Worm (Caenorhabditis elegans) whole organism, L2 larva: ENCODE data around the gene nhr-235.

Source experiments
- ama-1 ChIP-seq: fragments of 150-350 bp; optimal IDR thresholded peaks from 2 replicates; lab custom pipeline; 2018; ENCODE audit warnings: inconsistent platforms
- blmp-1 ChIP-seq: sonication (generic microtip); optimal IDR thresholded peaks from 2 replicates; lab custom pipeline; 2017; ENCODE audit warnings: missing genetic modification characterization, mild to moderate bottlenecking, missing compliant biosample characterization, antibody characterized with exemption, moderate library complexity; ENCODE audit not compliant: insufficient read depth
- elt-3 ChIP-seq: sonication (generic microtip); optimal IDR thresholded peaks from 2 replicates; lab custom pipeline; 2017; ENCODE audit warnings: missing biosample characterization, missing genetic modification characterization
- fos-1 ChIP-seq: fragments of 150-350 bp; optimal IDR thresholded peaks from 2 replicates; lab custom pipeline; 2014; ENCODE audit warnings: missing biosample characterization, missing genetic modification characterization
- lin-39 ChIP-seq: fragments of 150-350 bp; optimal IDR thresholded peaks from 2 replicates; lab custom pipeline; 2014; ENCODE audit warnings: missing biosample characterization, missing genetic modification reagents, missing genetic modification characterization
- mdl-1 ChIP-seq, 2 experiments: fragments of 150-350 bp in 1 of 2; sonication (generic microtip) in 1 of 2; optimal IDR thresholded peaks; 2 replicates each; lab custom pipeline; 2017; ENCODE audit warnings: missing biosample characterization in 2 of 2, missing genetic modification characterization in 2 of 2
- nhr-21 ChIP-seq: fragments of 150-350 bp; optimal IDR thresholded peaks from 2 replicates; lab custom pipeline; 2014; ENCODE audit warnings: missing biosample characterization, missing genetic modification characterization
- nhr-25 ChIP-seq: fragments of 150-350 bp; sonication (generic microtip); optimal IDR thresholded peaks from 3 replicates; lab custom pipeline; 2014; ENCODE audit warnings: missing biosample characterization, missing genetic modification characterization
- nhr-77 ChIP-seq: fragments of 150-350 bp; optimal IDR thresholded peaks from 2 replicates; lab custom pipeline; 2014; ENCODE audit warnings: missing biosample characterization, missing genetic modification characterization
- peb-1 ChIP-seq: fragments of 150-350 bp; optimal IDR thresholded peaks from 2 replicates; lab custom pipeline; 2014; ENCODE audit warnings: missing biosample characterization, missing genetic modification characterization
- skn-1 ChIP-seq: sonication (generic microtip); optimal IDR thresholded peaks from 2 replicates; lab custom pipeline; 2017; ENCODE audit warnings: missing biosample characterization, missing genetic modification characterization
- sma-9 ChIP-seq, 2 experiments: fragments of 150-350 bp in 1 of 2; sonication (generic microtip) in 1 of 2; optimal IDR thresholded peaks; 2 replicates each; lab custom pipeline; 2014 to 2016; ENCODE audit warnings: missing genetic modification characterization in 2 of 2, mild to moderate bottlenecking in 1 of 2, missing biosample characterization in 1 of 2, missing compliant biosample characterization in 1 of 2, missing genetic modification reagents in 1 of 2, moderate library complexity in 1 of 2
- snpc-4 ChIP-seq: fragments of 150-350 bp; optimal IDR thresholded peaks from 2 replicates; lab custom pipeline; 2014; ENCODE audit warnings: missing biosample characterization, missing genetic modification characterization

DNA sequence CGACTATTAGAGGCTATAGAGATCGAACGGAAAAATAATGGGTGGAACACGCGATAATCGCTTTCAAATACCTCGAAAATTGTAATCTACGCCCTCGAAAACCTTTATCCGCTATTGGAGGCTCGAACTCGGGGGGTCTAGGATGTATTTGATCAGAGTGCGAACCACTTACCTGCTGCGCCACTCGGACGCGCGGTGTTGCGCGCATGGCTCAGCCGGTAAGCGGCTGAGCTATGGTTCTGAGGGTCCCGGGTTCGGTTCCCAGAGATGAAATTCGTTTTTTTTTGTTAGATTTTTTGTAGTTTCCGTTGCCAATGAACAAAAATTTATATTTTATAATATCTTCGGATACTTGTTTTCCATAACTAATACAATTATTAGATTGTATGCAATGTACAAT, 27.7 kb downstream of the nhr-235 start:
- TF ChIP-seq sma-9 (GFP tag; optimal IDR thresholded peaks at IDR 0.05; lab: Kevin White, UChicago) (no peak), sma-9 (tag; optimal IDR thresholded peaks at IDR 0.05; lab: Kevin White, UChicago) (no peak), fos-1 (tag; lab: Kevin White, UChicago) (no peak), snpc-4 (no peak), ama-1 (lab: Kevin White, UChicago) (no peak), nhr-77 (tag; lab: Kevin White, UChicago) (no peak), blmp-1 (tag; lab: Kevin White, UChicago) (no peak), mdl-1 (tag; optimal IDR thresholded peaks at IDR 0.05; lab: Kevin White, UChicago) (no peak), nhr-21 (tag; lab: Kevin White, UChicago) (no peak), skn-1 (tag; lab: Kevin White, UChicago) (no peak), peb-1 (tag; lab: Kevin White, UChicago) (no peak), nhr-25 (tag; lab: Kevin White, UChicago) (no peak), lin-39 (tag; lab: Kevin White, UChicago) (no peak), elt-3 (tag; lab: Kevin White, UChicago) (no peak)
